Worm (Caenorhabditis elegans): Measurements from ENCODE around the gene mrps-33.

Gene mrps-33

DNA sequence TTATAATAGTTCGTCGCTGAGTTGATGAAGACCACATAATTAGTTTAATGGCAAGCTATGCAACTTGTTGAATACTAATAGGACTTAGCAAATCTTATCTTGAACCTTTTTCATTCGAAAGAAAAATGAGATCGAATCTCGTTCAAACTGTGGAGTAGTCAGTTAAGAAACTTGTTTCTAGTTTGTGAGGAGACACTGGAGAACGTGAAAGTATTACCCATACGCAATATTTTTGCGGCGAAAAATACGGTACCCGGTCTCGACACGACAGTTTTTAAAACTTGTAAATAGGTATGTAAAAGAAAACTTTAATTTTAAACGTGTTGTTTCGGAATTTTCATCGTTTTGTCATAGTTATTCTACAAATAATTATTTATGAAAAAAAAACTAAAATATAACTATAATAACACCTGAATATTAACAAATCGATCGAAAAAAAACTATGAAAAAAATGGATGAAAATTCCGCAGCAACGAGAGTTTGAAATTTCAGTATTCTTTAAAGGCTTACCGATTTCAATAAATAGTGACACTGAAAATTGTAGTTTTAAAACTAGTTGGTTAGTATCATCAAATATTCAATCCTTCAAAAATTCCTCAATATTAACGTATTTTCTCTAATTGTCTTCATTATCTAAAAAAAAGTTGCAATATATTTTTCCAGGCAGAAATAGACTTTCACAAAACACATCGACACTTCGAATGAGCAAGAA is 5.9 kb upstream of the mrps-33 start, which contains the start of the genes F20C5.7 and parg-1:
TSS of gene F20C5.7 (minus strand) at position 101 of the 712 bp plus-strand sequence.
TSS of gene parg-1 (plus strand) at position 662 of the 712 bp plus-strand sequence.
- TF ChIP-seq mxl-1 (tag; optimal IDR thresholded peaks at IDR 0.05): no peak
- TF ChIP-seq ceh-58 (GFP tag; IDR thresholded peaks at IDR 0.05): no peak
- 0 out of 2 replicates have a peak, but pooled peaks have one; percentile 14 for TF ChIP-seq Y53G8AR.9 (GFP tag; conservative IDR thresholded peaks at IDR 0.05)
- TF ChIP-seq F23B12.7 (tag; optimal IDR thresholded peaks at IDR 0.05; ENCODE audit: insufficient read depth): no peak

DNA sequence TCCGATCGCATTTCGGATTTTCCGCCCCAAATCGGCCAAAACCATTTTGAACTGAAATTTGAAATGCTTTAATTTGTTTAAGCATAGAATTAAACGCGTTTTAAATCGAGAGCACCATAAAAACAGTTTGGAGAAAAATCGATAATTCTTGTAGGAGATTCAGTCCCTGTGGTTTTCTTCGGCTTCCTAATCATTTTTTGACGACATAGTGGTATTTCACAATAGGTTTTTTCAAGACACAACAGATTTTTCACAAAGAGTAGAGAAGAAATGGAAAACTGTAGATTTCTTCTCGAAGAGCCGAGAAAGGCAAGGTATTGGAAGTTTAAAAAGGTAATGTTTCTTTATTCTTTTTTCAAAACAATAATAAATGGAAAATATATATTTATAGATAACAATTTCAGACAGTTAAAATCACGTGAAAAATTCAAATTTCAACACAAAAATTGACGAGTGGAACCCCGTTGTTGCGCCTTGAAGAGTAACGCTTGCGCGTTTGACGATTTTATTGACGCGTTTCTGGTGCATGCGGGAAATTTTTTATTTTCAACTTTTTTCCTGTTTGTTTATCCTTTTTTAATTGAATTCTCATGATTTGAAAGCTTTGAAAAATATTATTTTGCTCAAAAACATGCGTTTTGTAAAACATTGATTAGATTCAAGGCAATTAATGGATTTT is 4.0 kb upstream of the mrps-33 start, which contains the start of gene F21D5.7:
TSS of gene F21D5.7 (minus strand) at position 51 of the 679 bp plus-strand sequence.
- no peak for TF ChIP-seq sea-2 (GFP tag; IDR thresholded peaks at IDR 0.05)
- peak; percentile 88 for TF ChIP-seq dox-1 (GFP tag; IDR thresholded peaks at IDR 0.05)
- no peak for TF ChIP-seq sptf-2 (GFP tag; optimal IDR thresholded peaks at IDR 0.05)
- TF ChIP-seq him-1 (tag; optimal IDR thresholded peaks at IDR 0.05): no peak
- peak; percentile 67 for TF ChIP-seq nhr-80 (tag; optimal IDR thresholded peaks at IDR 0.05)
- TF ChIP-seq madf-6 (GFP tag; IDR thresholded peaks at IDR 0.05): peak; percentile 69
- no peak for TF ChIP-seq hsf-1 (GFP tag; IDR thresholded peaks at IDR 0.05)
- TF ChIP-seq die-1 (tag; optimal IDR thresholded peaks at IDR 0.05): no peak
- 0 out of 2 replicates have a peak, but pooled peaks have one; percentile 64 for TF ChIP-seq pbrm-1 (GFP tag; IDR thresholded peaks at IDR 0.05)
- peak; percentile 27; the same call in 1 of the 2 replicates for TF ChIP-seq rcor-1 (GFP tag; IDR thresholded peaks at IDR 0.05)
- TF ChIP-seq tbp1 (GFP tag; optimal IDR thresholded peaks at IDR 0.05): peak; percentile 55
- peak; percentile 63 for TF ChIP-seq ZK185.1 (tag; optimal IDR thresholded peaks at IDR 0.05; ENCODE audit: poor library complexity, severe bottlenecking)
- TF ChIP-seq mes-4 (tag; optimal IDR thresholded peaks at IDR 0.05): no peak
- no peak for TF ChIP-seq ceh-58 (GFP tag; IDR thresholded peaks at IDR 0.05)
- no peak for TF ChIP-seq xnd-1 (tag; optimal IDR thresholded peaks at IDR 0.05)
- no peak for TF ChIP-seq Y79H2A.3 (GFP tag; conservative IDR thresholded peaks at IDR 0.05)
- no peak for TF ChIP-seq ztf-6 (GFP tag; IDR thresholded peaks at IDR 0.05)
- no peak for TF ChIP-seq F52B5.7 (tag; optimal IDR thresholded peaks at IDR 0.05)
- no peak for TF ChIP-seq aptf-2 (GFP tag; conservative IDR thresholded peaks at IDR 0.05)
- no peak for TF ChIP-seq F49E8.2 (tag; optimal IDR thresholded peaks at IDR 0.05; ENCODE audit: insufficient read depth)
- no peak for TF ChIP-seq hlh-26 (GFP tag; conservative IDR thresholded peaks at IDR 0.05)
- TF ChIP-seq nfya-1 (tag; optimal IDR thresholded peaks at IDR 0.05; ENCODE audit: borderline replicate concordance, insufficient read depth): no peak
- TF ChIP-seq rpc-1 (optimal IDR thresholded peaks at IDR 0.05): no peak
- TF ChIP-seq rpc-1 (tag; optimal IDR thresholded peaks at IDR 0.05): no peak
- TF ChIP-seq ztf-18 (tag; optimal IDR thresholded peaks at IDR 0.05): peak; percentile 96
- no peak for TF ChIP-seq C06A6.2 (GFP tag; conservative IDR thresholded peaks at IDR 0.05)
- TF ChIP-seq hlh-12 (tag; optimal IDR thresholded peaks at IDR 0.05): no peak
- TF ChIP-seq gei-17 (GFP tag; optimal IDR thresholded peaks at IDR 0.05): no peak
- TF ChIP-seq nfya-2 (GFP tag; IDR thresholded peaks at IDR 0.05): no peak
- TF ChIP-seq hmg-1.2 (GFP tag; IDR thresholded peaks at IDR 0.05): peak; percentile 52
- no peak for TF ChIP-seq ztf-28 (GFP tag; IDR thresholded peaks at IDR 0.05)
- no peak for TF ChIP-seq zim-3 (tag; optimal IDR thresholded peaks at IDR 0.05)
- no peak for TF ChIP-seq ccch-3 (GFP tag; optimal IDR thresholded peaks at IDR 0.05)
- TF ChIP-seq attf-6 (GFP tag; IDR thresholded peaks at IDR 0.05): no peak
- no peak for TF ChIP-seq sdz-38 (tag; optimal IDR thresholded peaks at IDR 0.05)
- TF ChIP-seq bed-1 (GFP tag; IDR thresholded peaks at IDR 0.05): no peak
- TF ChIP-seq F57A8.1 (GFP tag; optimal IDR thresholded peaks at IDR 0.05): no peak
- TF ChIP-seq Y53F4B.3 (GFP tag; IDR thresholded peaks at IDR 0.05): no peak
- peak; percentile 37 for TF ChIP-seq efl-1 (GFP tag; optimal IDR thresholded peaks at IDR 0.05)
- TF ChIP-seq Y53G8AR.9 (GFP tag; conservative IDR thresholded peaks at IDR 0.05): peak; percentile 81
- TF ChIP-seq lsy-27 (tag; optimal IDR thresholded peaks at IDR 0.05; ENCODE audit: borderline replicate concordance, insufficient read depth): no peak
- no peak for TF ChIP-seq mxl-1 (tag; optimal IDR thresholded peaks at IDR 0.05)
- no peak for TF ChIP-seq ztf-22 (GFP tag; optimal IDR thresholded peaks at IDR 0.05)
